Fruit fly (Drosophila melanogaster): Measurements from ENCODE around the gene CG5577.

- TF ChIP-seq CG1620 (GFP tag; optimal IDR thresholded peaks at IDR 0.05) (no peak), kay (GFP tag; ENCODE audit: borderline replicate concordance) (no peak), cnc (optimal IDR thresholded peaks at IDR 0.05) (no peak), cic (GFP tag; optimal IDR thresholded peaks at IDR 0.05) (no peak), CG11617 (GFP tag; optimal IDR thresholded peaks at IDR 0.05) (no peak), CG7045 (GFP tag; optimal IDR thresholded peaks at IDR 0.05) (no peak), Clk (GFP tag; optimal IDR thresholded peaks at IDR 0.05) (no peak), Hr96 (GFP tag; optimal IDR thresholded peaks at IDR 0.05) (no peak)
Measured at dm6 chr3L:17833525-17833924, 7.7 kb downstream of the CG5577 start, which contains the start of gene CG32188.

All from whole organism, adult.